Worm (Caenorhabditis elegans): ENCODE results near the gene Y42A5A.1.

- no peak for TF ChIP-seq lsy-2 (tag; optimal IDR thresholded peaks at IDR 0.05)
- no peak for TF ChIP-seq nhr-237 (tag; optimal IDR thresholded peaks at IDR 0.05)
- TF ChIP-seq skn-1 (tag; optimal IDR thresholded peaks at IDR 0.05) = no peak
- no peak for TF ChIP-seq Y75B8A.6 (GFP tag; IDR thresholded peaks at IDR 0.05)
- no peak for TF ChIP-seq lin-15B (tag; optimal IDR thresholded peaks at IDR 0.05)
- TF ChIP-seq hmg-1.1 (GFP tag; IDR thresholded peaks at IDR 0.05) = no peak
- no peak for TF ChIP-seq set-16 (GFP tag; IDR thresholded peaks at IDR 0.05)
- TF ChIP-seq nhr-28 (tag; optimal IDR thresholded peaks at IDR 0.05) = no peak
- TF ChIP-seq fkh-10 (GFP tag; optimal IDR thresholded peaks at IDR 0.05) = no peak
- TF ChIP-seq aha-1 (tag) = no peak
- TF ChIP-seq fos-1 (tag; optimal IDR thresholded peaks at IDR 0.05) = no peak
- no peak for TF ChIP-seq lin-39 (tag; optimal IDR thresholded peaks at IDR 0.05)
These were observed 30.7 kb upstream of the Y42A5A.1 start, which contains the start of gene srh-75 for ce11 chrV:11057043-11057442.
